Worm (Caenorhabditis elegans) whole organism, L4 larva: Measurements from ENCODE around the gene mans-4.

Experiments
- T26A8.4 ChIP-seq: fragments of 200-800 bp; sonication (Bioruptor generic); IDR thresholded peaks from 2 replicates; pipeline ENCODE4 v1.3.6; 2022; ENCODE audit warnings: missing genetic modification characterization, missing compliant biosample characterization
- ZK337.2 ChIP-seq: fragments of 200-800 bp; sonication (Bioruptor generic); IDR thresholded peaks from 2 replicates; pipeline ENCODE4 v1.3.6; 2022; ENCODE audit warnings: missing genetic modification reagents, missing genetic modification characterization, missing compliant biosample characterization
- ceh-20 ChIP-seq: fragments of 200-800 bp; sonication (Bioruptor generic); IDR thresholded peaks from 2 replicates; pipeline ENCODE4 v1.3.6; 2022; ENCODE audit warnings: missing genetic modification reagents, missing genetic modification characterization, missing compliant biosample characterization
- lsy-2 ChIP-seq, 2 experiments: fragments of 150-350 bp in 1 of 2; sonication (generic microtip) in 1 of 2; optimal IDR thresholded peaks; 2 replicates each; lab custom pipeline; 2014 to 2017; ENCODE audit warnings: missing biosample characterization in 2 of 2, missing genetic modification characterization in 2 of 2
- mdl-1 ChIP-seq, 2 experiments: fragments of 150-350 bp in 1 of 2; sonication (generic microtip) in 1 of 2; optimal IDR thresholded peaks; 2 replicates each; lab custom pipeline; 2014 to 2017; ENCODE audit warnings: missing biosample characterization in 2 of 2, missing genetic modification characterization in 2 of 2
- mdt-29 ChIP-seq: fragments of 200-800 bp; sonication (Bioruptor generic); IDR thresholded peaks from 2 replicates; pipeline ENCODE4 v1.3.6; 2022; ENCODE audit warnings: missing genetic modification reagents, missing genetic modification characterization, missing compliant biosample characterization
- nhr-76 ChIP-seq: fragments of 150-350 bp; optimal IDR thresholded peaks from 2 replicates; lab custom pipeline; 2014; ENCODE audit warnings: missing biosample characterization, missing genetic modification characterization
- nhr-77 ChIP-seq: fragments of 150-350 bp; optimal IDR thresholded peaks from 2 replicates; lab custom pipeline; 2014; ENCODE audit warnings: missing biosample characterization, missing genetic modification characterization
- php-3 ChIP-seq: fragments of 200-800 bp; sonication (Bioruptor generic); IDR thresholded peaks from 2 replicates; pipeline ENCODE4 v1.3.6; 2022; ENCODE audit warnings: missing genetic modification reagents, missing genetic modification characterization, missing compliant biosample characterization
- unc-39 ChIP-seq: sonication (generic microtip); optimal IDR thresholded peaks from 2 replicates; lab custom pipeline; 2017; ENCODE audit warnings: missing biosample characterization, missing genetic modification characterization
- unc-62 ChIP-seq, 3 experiments: fragments of 150-350 bp in 1 of 3; sonication (generic microtip); optimal IDR thresholded peaks in 2 of 3; peaks in 1 of 3; 1 replicate in 1 of 3; 2 replicates in 2 of 3; lab custom pipeline; 2014 to 2017; ENCODE audit warnings: missing biosample characterization in 3 of 3, missing genetic modification characterization in 3 of 3, missing genetic modification reagents in 3 of 3, missing genotype in 1 of 3

DNA sequence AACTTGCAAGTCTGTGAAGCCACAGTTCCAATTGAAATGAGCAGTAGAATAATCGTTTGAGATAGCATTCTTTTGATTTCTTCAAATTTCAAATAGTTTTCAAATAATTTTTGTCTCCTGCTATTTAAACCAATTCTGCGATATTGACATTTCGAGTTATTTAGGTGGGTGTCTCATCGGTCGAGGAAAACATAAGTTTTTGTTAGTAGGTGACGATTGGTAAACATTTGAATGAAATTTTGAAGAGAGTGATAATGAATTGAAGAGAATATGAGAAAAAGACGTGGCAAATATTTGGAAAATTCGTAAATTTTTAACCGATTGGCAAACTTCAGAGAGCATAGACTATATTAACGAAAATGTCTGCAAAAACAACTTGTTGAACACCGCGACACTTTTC lies 38.0 kb downstream of the mans-4 start, which contains the start of gene Y73F4A.3:
- TF ChIP-seq ceh-20 (GFP tag; lab: Robert Waterston, UW) (no peak), nhr-77 (no peak), nhr-76 (tag; lab: Kevin White, UChicago) (no peak), mdt-29 (no peak), unc-62 (GFP tag; optimal IDR thresholded peaks at IDR 0.05 in 1 of 2; lab: Kevin White, UChicago) (no peak), unc-62 (tag; optimal IDR thresholded peaks at IDR 0.05; lab: Kevin White, UChicago) (no peak), mdl-1 (tag; optimal IDR thresholded peaks at IDR 0.05; lab: Kevin White, UChicago) (no peak), unc-39 (tag; lab: Kevin White, UChicago) (no peak), ZK337.2 (GFP tag; lab: Robert Waterston, UW) (no peak), php-3 (GFP tag; lab: Robert Waterston, UW) (no peak), lsy-2 (tag; optimal IDR thresholded peaks at IDR 0.05; lab: Kevin White, UChicago) (no peak), T26A8.4 (no peak)
